Worm (Caenorhabditis elegans): ENCODE results near the gene W02F12.4.

The W02F12.4 gene

DNA sequence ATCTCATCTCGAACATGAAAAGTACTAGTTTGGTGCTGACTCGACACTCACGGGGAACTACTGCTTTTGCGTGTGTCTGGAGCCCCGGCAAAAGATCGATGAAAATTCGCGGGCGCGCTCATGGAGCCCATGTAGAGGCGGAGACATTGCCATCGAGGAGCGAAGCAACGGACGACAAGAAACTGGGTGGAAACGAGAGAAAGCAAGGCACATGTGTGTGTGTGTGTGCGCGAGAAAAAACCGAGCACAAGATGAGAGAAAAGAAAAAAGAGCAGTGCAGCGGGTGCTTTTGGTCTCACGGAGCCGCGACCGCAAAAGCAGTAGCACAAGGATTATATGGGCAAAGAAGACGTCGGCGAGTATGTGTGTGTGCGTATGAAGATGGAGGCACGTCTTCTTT is 48.0 kb downstream of the W02F12.4 start (continued):
- TF ChIP-seq ceh-82 (tag; optimal IDR thresholded peaks at IDR 0.05) = peak; percentile 72 to 99 (median 91)
- peak in 1 of 2 experiments; percentile 51 for TF ChIP-seq lsy-2 (tag; optimal IDR thresholded peaks at IDR 0.05)

DNA sequence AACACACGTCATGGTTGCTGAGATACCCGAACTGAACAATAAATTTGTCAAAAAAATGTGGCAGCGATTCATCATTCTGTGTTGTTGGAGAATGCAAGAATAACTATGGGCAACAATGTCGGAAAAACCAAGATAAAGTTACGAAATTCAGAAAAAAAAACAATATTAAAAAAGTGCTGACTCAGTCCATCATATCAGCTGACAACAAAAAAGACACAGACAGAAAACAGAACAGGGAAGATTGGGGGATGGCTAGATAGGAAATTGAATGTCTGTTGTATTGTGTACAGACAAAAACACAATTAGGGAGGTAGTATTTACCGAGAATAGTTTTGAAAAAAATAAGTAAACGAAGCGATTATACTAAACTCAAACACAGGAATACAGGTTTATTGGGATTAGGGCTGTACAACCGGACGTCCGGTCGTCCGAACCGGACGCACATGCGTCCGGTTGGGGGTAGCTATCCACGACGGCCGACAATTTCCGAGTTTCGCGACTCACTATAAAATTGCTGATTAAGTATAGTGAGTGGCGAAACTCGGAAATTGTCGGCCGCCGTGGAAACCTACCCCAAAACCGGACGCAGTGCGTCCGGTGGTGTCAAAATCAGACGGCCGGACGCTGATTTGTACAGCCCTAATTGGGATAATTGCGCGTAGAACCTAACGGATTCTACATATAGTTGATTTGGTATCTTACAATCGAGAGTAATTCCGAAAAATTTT is 49.0 kb downstream of the W02F12.4 start:
- no peak for TF ChIP-seq tlp-1 (tag; optimal IDR thresholded peaks at IDR 0.05)
- TF ChIP-seq nhr-47 (tag; optimal IDR thresholded peaks at IDR 0.05) = no peak
- peak in 1 of 3 experiments; percentile 10 for TF ChIP-seq ceh-82 (tag; optimal IDR thresholded peaks at IDR 0.05)
- peak; percentile 56 for TF ChIP-seq snpc-4 (tag; optimal IDR thresholded peaks at IDR 0.05)

DNA sequence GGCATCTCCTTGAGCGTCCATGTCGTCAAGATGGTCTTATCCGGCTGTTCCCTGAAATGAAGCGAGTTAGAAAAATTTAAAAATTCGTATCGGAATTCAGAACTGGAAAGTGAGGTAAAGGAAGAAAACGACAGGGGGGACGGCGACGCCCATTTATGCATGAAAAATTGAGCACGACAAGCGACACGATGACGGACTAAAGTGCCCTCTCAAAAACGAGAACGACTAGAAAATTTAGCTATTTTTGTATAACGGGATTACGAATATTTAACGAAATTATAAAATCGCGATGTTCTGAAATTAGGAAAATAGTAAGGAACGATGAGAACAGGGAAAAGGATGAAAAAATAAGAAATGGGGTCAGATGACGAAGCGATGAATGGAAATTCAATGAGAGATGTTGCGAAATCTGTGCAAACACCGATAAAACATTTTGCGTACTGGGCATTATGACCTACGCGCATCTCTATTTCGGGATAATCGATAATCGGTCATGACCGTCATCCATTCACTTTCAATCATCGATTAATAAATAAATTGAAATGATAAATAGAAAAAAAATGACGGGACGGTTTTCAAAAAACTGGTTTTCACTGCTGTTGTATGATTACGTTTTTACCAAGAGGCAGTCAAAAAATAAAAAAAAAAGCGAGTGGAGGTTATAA is 50.2 kb downstream of the W02F12.4 start, which contains the start of gene snb-1:
snb-1 (minus strand) TSS at position 51 of the 665 bp plus-strand sequence.
- TF ChIP-seq aha-1 (tag; optimal IDR thresholded peaks at IDR 0.05) (no peak), pax-3 (tag; optimal IDR thresholded peaks at IDR 0.05) (no peak), zag-1 (tag; optimal IDR thresholded peaks at IDR 0.05) (no peak), zip-4 (GFP tag; optimal IDR thresholded peaks at IDR 0.05) (peak; percentile 99), ceh-88 (GFP tag; IDR thresholded peaks at IDR 0.05) (no peak), egl-13 (tag; optimal IDR thresholded peaks at IDR 0.05) (peak; percentile 57), rnt-1 (tag; optimal IDR thresholded peaks at IDR 0.05) (peak; percentile 49), mep-1 (tag; optimal IDR thresholded peaks at IDR 0.05) (peak; percentile 83), unc-130 (tag; optimal IDR thresholded peaks at IDR 0.05) (peak; percentile 80), pag-3 (tag; optimal IDR thresholded peaks at IDR 0.05; ENCODE audit: borderline replicate concordance, insufficient read depth) (no peak), C16A3.4 (tag; optimal IDR thresholded peaks at IDR 0.05) (peak; percentile 78), swsn-7 (tag; optimal IDR thresholded peaks at IDR 0.05) (peak; percentile 54), jun-1 (tag; optimal IDR thresholded peaks at IDR 0.05) (peak; percentile 59), pqm-1 (tag; optimal IDR thresholded peaks at IDR 0.05) (no peak), efl-3 (GFP tag; optimal IDR thresholded peaks at IDR 0.05) (no peak), hlh-4 (tag; optimal IDR thresholded peaks at IDR 0.05) (no peak), irx-1 (tag; optimal IDR thresholded peaks at IDR 0.05) (no peak), xbp-1 (tag; optimal IDR thresholded peaks at IDR 0.05) (peak; percentile 65), nhr-19 (GFP tag; conservative IDR thresholded peaks at IDR 0.05) (peak; percentile 54), efl-1 (optimal IDR thresholded peaks at IDR 0.05) (peak; percentile 69 to 70), efl-1 (GFP tag; optimal IDR thresholded peaks at IDR 0.05 in 1 of 2) (peak; percentile 66 to 97), ceh-8 (GFP tag; optimal IDR thresholded peaks at IDR 0.05) (no peak), unc-86 (tag; optimal IDR thresholded peaks at IDR 0.05) (peak; percentile 16), sup-37 (GFP tag; optimal IDR thresholded peaks at IDR 0.05) (no peak), vab-15 (tag; optimal IDR thresholded peaks at IDR 0.05) (no peak), aly-2 (tag; optimal IDR thresholded peaks at IDR 0.05) (no peak), nhr-237 (tag; optimal IDR thresholded peaks at IDR 0.05) (no peak), nhr-28 (tag; optimal IDR thresholded peaks at IDR 0.05) (no peak), ztf-11 (tag; optimal IDR thresholded peaks at IDR 0.05) (no peak), fos-1 (tag; optimal IDR thresholded peaks at IDR 0.05) (peak; percentile 1), fkh-4 (tag; optimal IDR thresholded peaks at IDR 0.05; ENCODE audit: borderline replicate concordance) (peak; percentile 16), lin-15B (tag; optimal IDR thresholded peaks at IDR 0.05) (no peak), elt-3 (tag; optimal IDR thresholded peaks at IDR 0.05) (peak in 2 of 6 experiments; percentile 78 to 87), ets-5 (GFP tag; IDR thresholded peaks at IDR 0.05) (no peak), egl-27 (tag; optimal IDR thresholded peaks at IDR 0.05) (no peak), ces-1 (GFP tag; optimal IDR thresholded peaks at IDR 0.05) (no peak), lsy-2 (tag; optimal IDR thresholded peaks at IDR 0.05) (peak; percentile 64 to 82), lir-3 (tag; optimal IDR thresholded peaks at IDR 0.05; ENCODE audit: poor library complexity) (no peak), unc-98 (GFP tag; IDR thresholded peaks at IDR 0.05) (no peak), hpl-2 (GFP tag; optimal IDR thresholded peaks at IDR 0.05) (peak; percentile 48), lin-13 (GFP tag; optimal IDR thresholded peaks at IDR 0.05) (peak; percentile 35), nhr-77 (tag; optimal IDR thresholded peaks at IDR 0.05) (peak; percentile 19), ceh-90 (tag; optimal IDR thresholded peaks at IDR 0.05) (no peak)

All from whole organism, L1 larva.